Fruit fly (Drosophila melanogaster) whole organism, embryonic: ENCODE measurements around the gene fwe.

Experiments
- Awh ChIP-seq: fragments of 200-800 bp; sonication (Bioruptor generic); IDR thresholded peaks from 2 replicates; pipeline ENCODE4, ENCODE4 v1.3.6; 2022; ENCODE audit warnings: missing biosample characterization, missing genetic modification characterization
- CG11085 ChIP-seq: fragments of 200-800 bp; sonication (Bioruptor generic); IDR thresholded peaks from 2 replicates; pipeline ENCODE4 v1.3.6; 2022; ENCODE audit warnings: missing biosample characterization, missing genetic modification characterization
- CG11093 ChIP-seq: fragments of 200-800 bp; sonication (Bioruptor generic); IDR thresholded peaks from 3 replicates; pipeline ENCODE4 v1.3.6; 2022; ENCODE audit warnings: missing biosample characterization, missing genetic modification characterization
- CG11695 ChIP-seq: fragments of 200-800 bp; sonication (Bioruptor generic); IDR thresholded peaks from 3 replicates; pipeline ENCODE4 v1.3.6; 2022; ENCODE audit warnings: missing biosample characterization, missing genetic modification characterization
- CG12219 ChIP-seq: fragments of 200-800 bp; sonication (Bioruptor generic); optimal IDR thresholded peaks from 3 replicates; lab custom pipeline; 2018; ENCODE audit warnings: missing biosample characterization, mild to moderate bottlenecking, missing genetic modification characterization
- CG13296 ChIP-seq: fragments of 200-800 bp; sonication (Bioruptor generic); optimal IDR thresholded peaks from 3 replicates; lab custom pipeline; 2018; ENCODE audit warnings: missing biosample characterization, mild to moderate bottlenecking, missing genetic modification characterization
- CG14050 ChIP-seq: fragments of 200-800 bp; sonication (Bioruptor generic); IDR thresholded peaks from 3 replicates; pipeline ENCODE4 v1.3.6; 2022; ENCODE audit warnings: missing biosample characterization, missing genetic modification characterization
- CG14441 ChIP-seq: fragments of 200-800 bp; sonication (Bioruptor generic); IDR thresholded peaks from 2 replicates; pipeline ENCODE4 v1.3.6; 2022; ENCODE audit warnings: missing biosample characterization, missing genetic modification characterization
- CG14710 ChIP-seq: fragments of 200-800 bp; sonication (Bioruptor generic); optimal IDR thresholded peaks from 3 replicates; lab custom pipeline; 2019; ENCODE audit warnings: missing biosample characterization, mild to moderate bottlenecking, missing genetic modification characterization, moderate library complexity
- CG1602 ChIP-seq: fragments of 200-800 bp; sonication (Bioruptor generic); optimal IDR thresholded peaks from 3 replicates; lab custom pipeline; 2016; ENCODE audit warnings: missing biosample characterization, missing genetic modification characterization
- CG17186 ChIP-seq: fragments of 200-800 bp; sonication (Bioruptor generic); optimal IDR thresholded peaks from 3 replicates; lab custom pipeline; 2017; ENCODE audit warnings: missing biosample characterization, missing genetic modification reagents, missing genetic modification characterization
- CG18011 ChIP-seq: fragments of 200-800 bp; sonication (Bioruptor generic); optimal IDR thresholded peaks from 2 replicates; lab custom pipeline; 2017; ENCODE audit warnings: missing biosample characterization, missing genetic modification characterization, mild to moderate bottlenecking, moderate library complexity, missing genotype
- CG18599 ChIP-seq: fragments of 200-800 bp; sonication (Bioruptor generic); optimal IDR thresholded peaks from 3 replicates; lab custom pipeline; 2017; ENCODE audit warnings: missing biosample characterization, missing genetic modification characterization, mild to moderate bottlenecking, moderate library complexity, missing genetic modification reagents
- CG4617 ChIP-seq: fragments of 200-800 bp; sonication (Bioruptor generic); optimal IDR thresholded peaks from 3 replicates; lab custom pipeline; 2016; ENCODE audit warnings: missing biosample characterization, missing genetic modification characterization, borderline replicate concordance
- CG8924 ChIP-seq: fragments of 200-800 bp; optimal IDR thresholded peaks from 3 replicates; lab custom pipeline; 2019; ENCODE audit warnings: missing biosample characterization, mild to moderate bottlenecking, missing genetic modification characterization, moderate library complexity
- CG9876 ChIP-seq: fragments of 200-800 bp; sonication (Bioruptor generic); optimal IDR thresholded peaks from 2 replicates; lab custom pipeline; 2016; ENCODE audit warnings: missing biosample characterization, missing genetic modification characterization
- Camta ChIP-seq: fragments of 200-800 bp; sonication (Bioruptor generic); optimal IDR thresholded peaks from 2 replicates; lab custom pipeline; 2016; ENCODE audit warnings: missing biosample characterization, missing genetic modification characterization
- D19B ChIP-seq: fragments of 200-800 bp; sonication (Bioruptor generic); optimal IDR thresholded peaks from 2 replicates; lab custom pipeline; 2017; ENCODE audit warnings: missing biosample characterization, mild to moderate bottlenecking, missing genetic modification characterization
- Dip3 ChIP-seq: fragments of 200-800 bp; sonication (Bioruptor generic); optimal IDR thresholded peaks from 3 replicates; lab custom pipeline; 2016; ENCODE audit warnings: missing biosample characterization, missing genetic modification characterization
- ERR ChIP-seq: fragments of 200-800 bp; sonication (Bioruptor generic); optimal IDR thresholded peaks from 2 replicates; lab custom pipeline; 2016; ENCODE audit warnings: missing biosample characterization, missing genetic modification characterization
- Fer2 ChIP-seq: fragments of 200-800 bp; sonication (Bioruptor generic); optimal IDR thresholded peaks from 2 replicates; lab custom pipeline; 2018; ENCODE audit warnings: missing biosample characterization, mild to moderate bottlenecking, missing genetic modification characterization, moderate library complexity
- MESR4 ChIP-seq: fragments of 200-800 bp; sonication (Bioruptor generic); optimal IDR thresholded peaks from 2 replicates; lab custom pipeline; 2018; ENCODE audit warnings: missing biosample characterization, mild to moderate bottlenecking, missing genetic modification characterization, moderate library complexity
- MTF-1 ChIP-seq: fragments of 200-800 bp; sonication (Bioruptor generic); optimal IDR thresholded peaks from 2 replicates; lab custom pipeline; 2018; ENCODE audit warnings: missing biosample characterization, mild to moderate bottlenecking, missing genetic modification characterization, borderline replicate concordance
- Max ChIP-seq: fragments of 200-800 bp; sonication (Bioruptor generic); optimal IDR thresholded peaks from 2 replicates; lab custom pipeline; 2016; ENCODE audit warnings: missing biosample characterization, mild to moderate bottlenecking, missing genetic modification characterization
- Nf-YA ChIP-seq: fragments of 200-800 bp; sonication (Bioruptor generic); IDR thresholded peaks from 2 replicates; pipeline ENCODE4 v1.3.6; 2022; ENCODE audit warnings: missing biosample characterization, missing genetic modification characterization
- Nf-YC ChIP-seq: fragments of 200-800 bp; optimal IDR thresholded peaks from 3 replicates; lab custom pipeline; 2019; ENCODE audit warnings: missing biosample characterization, mild to moderate bottlenecking, missing genetic modification characterization, moderate library complexity
- Oaz ChIP-seq: fragments of 200-800 bp; sonication (Bioruptor generic); IDR thresholded peaks from 2 replicates; pipeline ENCODE4 v1.3.6; 2022; ENCODE audit warnings: missing biosample characterization, missing genetic modification characterization
- Ptx1 ChIP-seq: fragments of 200-800 bp; sonication (Bioruptor generic); IDR thresholded peaks from 2 replicates; pipeline ENCODE4 v1.3.6; 2022; ENCODE audit warnings: missing biosample characterization, missing genetic modification characterization
- Ravus ChIP-seq: fragments of 200-800 bp; sonication (Bioruptor generic); IDR thresholded peaks from 2 replicates; pipeline ENCODE4 v1.3.6; 2022; ENCODE audit warnings: missing biosample characterization, missing genetic modification characterization
- Sin3A ChIP-seq: fragments of >200 bp; optimal IDR thresholded peaks from 2 replicates; lab custom pipeline; 2018
- TFAM ChIP-seq: fragments of 200-800 bp; sonication (Bioruptor generic); optimal IDR thresholded peaks from 2 replicates; lab custom pipeline; 2017; ENCODE audit warnings: missing biosample characterization, missing genetic modification characterization, inconsistent platforms
- ab ChIP-seq: fragments of 200-800 bp; sonication (Bioruptor generic); optimal IDR thresholded peaks from 2 replicates; lab custom pipeline; 2016; ENCODE audit warnings: missing biosample characterization, missing genetic modification characterization
- az2 ChIP-seq: fragments of 200-800 bp; sonication (Bioruptor generic); optimal IDR thresholded peaks from 3 replicates; lab custom pipeline; 2016; ENCODE audit warnings: missing biosample characterization, missing genetic modification characterization
- bab2 ChIP-seq: fragments of 200-800 bp; sonication (Bioruptor generic); optimal IDR thresholded peaks from 2 replicates; lab custom pipeline; 2016; ENCODE audit warnings: missing biosample characterization, missing genetic modification characterization
- cas ChIP-seq: fragments of 200-800 bp; sonication (Bioruptor generic); IDR thresholded peaks from 2 replicates; pipeline ENCODE4 v1.3.6; 2022; ENCODE audit warnings: missing biosample characterization, missing genetic modification characterization
- cato ChIP-seq: fragments of 200-800 bp; sonication (Bioruptor generic); optimal IDR thresholded peaks from 2 replicates; lab custom pipeline; 2016; ENCODE audit warnings: missing biosample characterization, missing genetic modification characterization, borderline replicate concordance
- ci ChIP-seq: fragments of 200-800 bp; sonication (Bioruptor generic); IDR thresholded peaks from 3 replicates; pipeline ENCODE4 v1.3.6; 2022; ENCODE audit warnings: missing biosample characterization, missing genetic modification characterization
- crc ChIP-seq: fragments of 200-800 bp; sonication (Bioruptor generic); optimal IDR thresholded peaks from 2 replicates; lab custom pipeline; 2016; ENCODE audit warnings: missing biosample characterization, missing genetic modification characterization
- fru ChIP-seq: fragments of >200 bp; optimal IDR thresholded peaks from 2 replicates; lab custom pipeline; 2017
- grau ChIP-seq: fragments of 200-800 bp; optimal IDR thresholded peaks from 3 replicates; lab custom pipeline; 2019; ENCODE audit warnings: missing biosample characterization, mild to moderate bottlenecking, missing genetic modification characterization, moderate library complexity
- lbe ChIP-seq: fragments of 200-800 bp; sonication (Bioruptor generic); optimal IDR thresholded peaks from 2 replicates; lab custom pipeline; 2016; ENCODE audit warnings: missing biosample characterization, mild to moderate bottlenecking, missing genetic modification characterization
- mld ChIP-seq: fragments of 200-800 bp; sonication (Bioruptor generic); IDR thresholded peaks from 3 replicates; pipeline ENCODE4 v1.3.6; 2022; ENCODE audit warnings: missing biosample characterization, missing genetic modification characterization; ENCODE audit not compliant: partially characterized antibody
- nmo ChIP-seq: fragments of 200-800 bp; sonication (Bioruptor generic); optimal IDR thresholded peaks from 2 replicates; lab custom pipeline; 2018; ENCODE audit warnings: missing biosample characterization, mild to moderate bottlenecking, missing genetic modification characterization, moderate library complexity
- onecut ChIP-seq: fragments of 200-800 bp; sonication (Bioruptor generic); IDR thresholded peaks from 2 replicates; pipeline ENCODE4 v1.3.6; 2022; ENCODE audit warnings: missing biosample characterization, missing genetic modification characterization
- pfk ChIP-seq: fragments of 200-800 bp; sonication (Bioruptor generic); optimal IDR thresholded peaks from 2 replicates; lab custom pipeline; 2018; ENCODE audit warnings: missing biosample characterization, mild to moderate bottlenecking, missing genetic modification characterization, moderate library complexity
- pnt ChIP-seq: fragments of 200-800 bp; sonication (Bioruptor generic); optimal IDR thresholded peaks from 3 replicates; lab custom pipeline; 2016; ENCODE audit warnings: missing biosample characterization, missing genetic modification characterization
- pzg ChIP-seq: fragments of 200-800 bp; sonication (Bioruptor generic); optimal IDR thresholded peaks from 3 replicates; lab custom pipeline; 2018; ENCODE audit warnings: missing biosample characterization, mild to moderate bottlenecking, missing genetic modification characterization, moderate library complexity
- rib ChIP-seq: fragments of 200-800 bp; sonication (Bioruptor generic); IDR thresholded peaks from 2 replicates; pipeline ENCODE4 v1.3.6; 2022; ENCODE audit warnings: missing biosample characterization, missing genetic modification characterization
- sens-2 ChIP-seq: fragments of 200-800 bp; sonication (Bioruptor generic); IDR thresholded peaks from 2 replicates; pipeline ENCODE4 v1.3.6; 2022; ENCODE audit warnings: missing biosample characterization, missing genetic modification characterization
- seq ChIP-seq: fragments of 200-800 bp; sonication (Bioruptor generic); IDR thresholded peaks from 2 replicates; pipeline ENCODE4 v1.3.6; 2022; ENCODE audit warnings: missing biosample characterization, missing genetic modification characterization
- sim ChIP-seq: fragments of 200-800 bp; sonication (Bioruptor generic); IDR thresholded peaks from 2 replicates; pipeline ENCODE4 v1.3.6; 2022; ENCODE audit warnings: missing biosample characterization, missing genetic modification characterization
- slou ChIP-seq: fragments of 200-800 bp; sonication (Bioruptor generic); optimal IDR thresholded peaks from 3 replicates; lab custom pipeline; 2016; ENCODE audit warnings: missing biosample characterization, missing genetic modification characterization
- vvl ChIP-seq: fragments of 200-800 bp; sonication (Bioruptor generic); IDR thresholded peaks from 2 replicates; pipeline ENCODE4 v1.3.6; 2022; ENCODE audit warnings: missing biosample characterization, missing genetic modification characterization

The fwe gene

DNA sequence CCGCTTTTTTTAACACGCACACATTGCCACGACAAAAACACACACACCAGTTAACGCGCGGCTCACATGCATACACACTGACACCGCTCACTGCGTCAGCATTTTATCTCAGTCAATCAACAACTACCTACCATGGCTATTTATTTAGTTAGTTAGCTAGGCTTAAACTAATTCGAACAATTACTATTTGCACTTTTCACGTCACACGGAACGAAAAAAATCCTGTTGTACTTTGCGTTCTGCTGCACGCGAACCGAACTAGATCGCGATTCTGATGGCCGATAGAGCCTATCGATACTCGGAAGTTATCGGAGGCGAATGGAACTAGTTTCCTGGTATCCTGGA is at the start of gene fwe (continued):
- TF ChIP-seq Dip3 (GFP tag; lab: Kevin White, UChicago) (no peak), CG11093 (GFP tag; lab: Robert Waterston, UW) (no peak), crc (GFP tag; lab: Kevin White, UChicago) (no peak), cato (GFP tag; lab: Kevin White, UChicago) (no peak), Max (GFP tag; lab: Kevin White, UChicago) (no peak), Camta (GFP tag; lab: Kevin White, UChicago) (no peak), Nf-YC (tag; lab: Kevin White, UChicago) (no peak), Ptx1 (GFP tag; lab: Robert Waterston, UW) (no peak), CG11695 (GFP tag; lab: Robert Waterston, UW) (no peak), nmo (no peak), seq (GFP tag; lab: Robert Waterston, UW) (no peak), Fer2 (tag; lab: Kevin White, UChicago) (no peak), CG14050 (GFP tag; lab: Robert Waterston, UW) (no peak), ERR (GFP tag; lab: Kevin White, UChicago) (no peak), MTF-1 (GFP tag; lab: Kevin White, UChicago) (no peak), slou (GFP tag; lab: Kevin White, UChicago) (no peak), TFAM (no peak), CG8924 (no peak), Oaz (GFP tag; lab: Robert Waterston, UW) (no peak), Awh (GFP tag; lab: Robert Waterston, UW) (no peak), az2 (GFP tag; lab: Kevin White, UChicago) (no peak), bab2 (no peak), D19B (GFP tag; lab: Kevin White, UChicago) (no peak), grau (tag; lab: Kevin White, UChicago) (no peak), ci (GFP tag; lab: Robert Waterston, UW) (no peak; the same call in 2 of the 3 replicates), CG18599 (GFP tag; lab: Kevin White, UChicago) (no peak), mld (GFP tag; lab: Robert Waterston, UW) (peak; percentile 55; the same call in 1 of the 3 replicates), Sin3A (lab: Kevin White, UChicago) (peak; percentile 14), fru (no peak), ab (GFP tag; lab: Kevin White, UChicago) (no peak), pzg (GFP tag; lab: Kevin White, UChicago) (peak; percentile 51), CG18011 (GFP tag; lab: Kevin White, UChicago) (no peak), onecut (GFP tag; lab: Robert Waterston, UW) (no peak), CG13296 (GFP tag; lab: Kevin White, UChicago) (no peak), pfk (GFP tag; lab: Kevin White, UChicago) (no peak), CG1602 (no peak), vvl (GFP tag; lab: Robert Waterston, UW) (no peak), sens-2 (GFP tag; lab: Robert Waterston, UW) (no peak), sim (GFP tag; lab: Robert Waterston, UW) (no peak), CG9876 (GFP tag; lab: Kevin White, UChicago) (no peak), Nf-YA (GFP tag; lab: Robert Waterston, UW) (no peak), Ravus (GFP tag; lab: Robert Waterston, UW) (no peak), CG12219 (GFP tag; lab: Kevin White, UChicago) (no peak), lbe (GFP tag; lab: Kevin White, UChicago) (no peak), CG17186 (GFP tag; lab: Kevin White, UChicago) (peak; percentile 38), CG4617 (peak; percentile 73), CG11085 (GFP tag; lab: Robert Waterston, UW) (no peak), cas (GFP tag; lab: Robert Waterston, UW) (no peak), MESR4 (GFP tag; lab: Kevin White, UChicago) (peak; percentile 69), CG14441 (GFP tag; lab: Robert Waterston, UW) (no peak), pnt (GFP tag; lab: Kevin White, UChicago) (no peak), CG14710 (no peak), rib (no peak)
